Fruit fly (Drosophila melanogaster): Measurements from ENCODE around the gene kay.

dm6 chr3R:29761569-29761968, 4.2 kb upstream of the kay start:
- TF ChIP-seq CG6276 (GFP tag; optimal IDR thresholded peaks at IDR 0.05) (no peak), CG15336 (GFP tag; IDR thresholded peaks at IDR 0.05) (no peak), CG11902 (GFP tag; optimal IDR thresholded peaks at IDR 0.05) (no peak), CG6854 (GFP tag; optimal IDR thresholded peaks at IDR 0.05) (no peak), CG16779 (tag; optimal IDR thresholded peaks at IDR 0.05) (no peak), Hr39 (GFP tag; optimal IDR thresholded peaks at IDR 0.05) (no peak)

Data from whole organism, prepupa.